Worm (Caenorhabditis elegans): ENCODE data around the gene C06G3.8.
A peak's percentile ranks its signal among the peaks of the same experiment; 100 is the strongest.

C06G3.8 gene

DNA sequence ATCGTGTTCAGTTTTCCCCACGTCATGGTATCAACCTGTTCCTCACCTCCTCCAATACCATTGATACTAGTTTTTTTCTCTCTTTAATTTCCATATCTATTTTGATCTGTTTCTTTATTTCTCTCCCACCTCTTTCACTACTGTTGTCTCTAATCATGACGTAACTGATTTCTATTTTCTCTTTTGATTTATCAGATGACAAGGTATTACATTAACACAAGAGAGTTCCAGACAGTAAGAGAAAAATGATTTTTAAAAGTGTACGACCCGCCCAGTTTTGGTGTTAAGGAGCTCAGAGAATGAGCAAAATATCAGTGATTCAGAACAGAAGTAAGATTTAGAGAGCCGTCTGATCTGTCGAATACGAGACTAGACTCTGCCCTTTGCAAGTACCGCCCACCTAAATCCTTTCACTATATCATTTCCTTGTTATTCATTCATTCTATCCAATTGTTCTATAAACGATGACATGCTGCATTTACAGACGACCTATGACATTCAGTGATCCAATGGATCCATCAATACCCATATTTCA lies 17.4 kb upstream of the C06G3.8 start, which contains the start of gene nhr-105:
nhr-105 (plus strand) TSS at position 485 of the 535 bp plus-strand sequence.
- TF ChIP-seq lin-15B (tag; optimal IDR thresholded peaks at IDR 0.05) (no peak), ama-1 (optimal IDR thresholded peaks at IDR 0.05) (peak; percentile 71), elt-3 (tag; optimal IDR thresholded peaks at IDR 0.05) (peak in 1 of 3 experiments; percentile 2), egl-5 (tag; optimal IDR thresholded peaks at IDR 0.05) (no peak), nhr-23 (tag; optimal IDR thresholded peaks at IDR 0.05) (peak; percentile 74), elt-1 (tag; optimal IDR thresholded peaks at IDR 0.05) (no peak), ztf-11 (tag; optimal IDR thresholded peaks at IDR 0.05) (no peak), ceh-82 (tag; optimal IDR thresholded peaks at IDR 0.05) (no peak), unc-39 (tag; optimal IDR thresholded peaks at IDR 0.05) (no peak), R02D3.7 (tag; optimal IDR thresholded peaks at IDR 0.05) (no peak), ceh-16 (tag; optimal IDR thresholded peaks at IDR 0.05) (no peak), sea-2 (GFP tag; optimal IDR thresholded peaks at IDR 0.05) (no peak), aly-2 (tag; optimal IDR thresholded peaks at IDR 0.05) (no peak), nfya-1 (tag; optimal IDR thresholded peaks at IDR 0.05; ENCODE audit: insufficient read depth) (peak; percentile 39), ZK546.5 (tag; optimal IDR thresholded peaks at IDR 0.05) (no peak), daf-12 (tag; optimal IDR thresholded peaks at IDR 0.05) (no peak), nhr-67 (tag; optimal IDR thresholded peaks at IDR 0.05) (no peak), hmg-11 (tag; optimal IDR thresholded peaks at IDR 0.05) (no peak), nhr-237 (tag; optimal IDR thresholded peaks at IDR 0.05) (no peak), fkh-10 (GFP tag; optimal IDR thresholded peaks at IDR 0.05) (peak; percentile 11), skn-1 (tag; optimal IDR thresholded peaks at IDR 0.05) (no peak), nhr-76 (tag; optimal IDR thresholded peaks at IDR 0.05) (no peak), fkh-2 (tag; optimal IDR thresholded peaks at IDR 0.05) (no peak), nhr-25 (tag; optimal IDR thresholded peaks at IDR 0.05) (peak; percentile 67), eor-1 (tag; optimal IDR thresholded peaks at IDR 0.05) (no peak), nhr-11 (tag; optimal IDR thresholded peaks at IDR 0.05) (no peak), zag-1 (tag; optimal IDR thresholded peaks at IDR 0.05) (no peak), tbx-2 (tag; optimal IDR thresholded peaks at IDR 0.05) (no peak), pqm-1 (tag; optimal IDR thresholded peaks at IDR 0.05) (peak; percentile 86), ceh-9 (tag; optimal IDR thresholded peaks at IDR 0.05) (no peak), elt-2 (tag; optimal IDR thresholded peaks at IDR 0.05) (peak; percentile 86), mml-1 (tag; optimal IDR thresholded peaks at IDR 0.05) (no peak), lin-39 (tag; optimal IDR thresholded peaks at IDR 0.05) (no peak), nhr-43 (tag; optimal IDR thresholded peaks at IDR 0.05; ENCODE audit: poor library complexity, severe bottlenecking) (peak; percentile 55), egl-27 (tag; optimal IDR thresholded peaks at IDR 0.05) (peak; percentile 65), nhr-28 (tag; optimal IDR thresholded peaks at IDR 0.05) (no peak), nhr-77 (tag; optimal IDR thresholded peaks at IDR 0.05) (no peak), ceh-28 (tag; optimal IDR thresholded peaks at IDR 0.05) (peak; percentile 70), nhr-12 (tag; optimal IDR thresholded peaks at IDR 0.05) (no peak), jun-1 (tag; optimal IDR thresholded peaks at IDR 0.05) (peak; percentile 59), mdl-1 (tag; optimal IDR thresholded peaks at IDR 0.05) (no peak), fos-1 (tag; optimal IDR thresholded peaks at IDR 0.05) (no peak), pha-4 (tag; optimal IDR thresholded peaks at IDR 0.05) (peak; percentile 40), unc-62 (GFP tag; optimal IDR thresholded peaks at IDR 0.05) (peak; percentile 46), ztf-4 (tag; optimal IDR thresholded peaks at IDR 0.05) (no peak), snpc-4 (tag; optimal IDR thresholded peaks at IDR 0.05) (peak; percentile 45), lsy-12 (tag; optimal IDR thresholded peaks at IDR 0.05) (peak; percentile 44)

Data from whole organism, L3 larva.